Worm (Caenorhabditis elegans) whole organism, midembryonic: ENCODE data around the gene ZK652.8.

Source experiments
- T22C8.4 ChIP-seq: fragments of 200-800 bp; sonication (Bioruptor generic); IDR thresholded peaks from 2 replicates; pipeline ENCODE4 v1.3.6; 2022; ENCODE audit warnings: missing genetic modification characterization, missing compliant biosample characterization
- cog-1 ChIP-seq: sonication (generic microtip); optimal IDR thresholded peaks from 2 replicates; lab custom pipeline; 2016; ENCODE audit warnings: missing genetic modification characterization, missing compliant biosample characterization
- flt-1 ChIP-seq: fragments of 200-800 bp; sonication (Bioruptor generic); IDR thresholded peaks from 2 replicates; pipeline ENCODE4 v1.3.6; 2022; ENCODE audit warnings: missing genetic modification characterization, missing compliant biosample characterization
- klf-2 ChIP-seq: fragments of 200-800 bp; sonication (Bioruptor generic); conservative IDR thresholded peaks from 2 replicates; pipeline ENCODE4 v1.3.6; 2022; ENCODE audit warnings: missing genetic modification reagents, missing genetic modification characterization, missing compliant biosample characterization
- med-1 ChIP-seq: sonication (generic microtip); optimal IDR thresholded peaks from 2 replicates; lab custom pipeline; 2017; ENCODE audit warnings: missing genetic modification characterization, mild to moderate bottlenecking, missing compliant biosample characterization, antibody characterized with exemption, missing genetic modification reagents; ENCODE audit not compliant: insufficient read depth
- ref-1 ChIP-seq: fragments of 200-800 bp; sonication (Bioruptor generic); conservative IDR thresholded peaks from 2 replicates; pipeline ENCODE4 v1.3.6; 2022; ENCODE audit warnings: missing genetic modification reagents, missing genetic modification characterization, missing compliant biosample characterization
- tab-1 ChIP-seq: fragments of 200-800 bp; sonication (Bioruptor generic); IDR thresholded peaks from 2 replicates; pipeline ENCODE4 v1.3.6; 2022; ENCODE audit warnings: missing genetic modification characterization, missing compliant biosample characterization
- ztf-23 ChIP-seq: fragments of 200-800 bp; sonication (Bioruptor generic); IDR thresholded peaks from 2 replicates; pipeline ENCODE4 v1.3.6; 2022; ENCODE audit warnings: missing genetic modification reagents, missing genetic modification characterization, missing compliant biosample characterization
- ztf-29 ChIP-seq: fragments of 200-800 bp; sonication (Bioruptor generic); IDR thresholded peaks from 2 replicates; pipeline ENCODE4 v1.3.6; 2022; ENCODE audit warnings: missing genetic modification reagents, missing genetic modification characterization, missing compliant biosample characterization

ZK652.8 gene

DNA sequence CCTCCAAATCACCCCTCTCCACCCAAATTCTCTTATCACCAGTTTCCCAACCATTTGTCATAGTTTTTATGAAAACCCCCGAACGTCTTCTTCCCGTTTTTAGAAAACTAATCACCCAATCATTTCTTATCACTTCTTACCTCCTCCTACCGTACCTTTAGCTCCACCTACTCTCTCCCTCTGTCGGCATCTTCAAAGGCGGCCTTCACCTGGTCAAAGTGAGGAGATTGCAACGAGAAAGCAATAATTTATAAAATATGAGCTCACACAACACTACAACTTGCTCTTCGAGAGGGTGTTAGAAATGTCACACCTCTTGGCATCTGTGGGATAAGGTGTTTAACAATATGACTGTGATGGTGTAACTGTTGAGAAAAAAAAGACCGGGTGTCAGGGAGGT lies 34.4 kb downstream of the ZK652.8 start:
- TF ChIP-seq ztf-23: no peak

- TF ChIP-seq ref-1 (GFP tag; lab: Robert Waterston, UW) (no peak), ztf-23 (no peak), T22C8.4 (GFP tag; lab: Robert Waterston, UW) (no peak), cog-1 (no peak), med-1 (no peak)
Observed at ce11 chrIII:7806947-7807346, 36.5 kb downstream of the ZK652.8 start.

- no peak for TF ChIP-seq med-1
- no peak for TF ChIP-seq cog-1
- TF ChIP-seq T22C8.4 (GFP tag; lab: Robert Waterston, UW): no peak
- no peak for TF ChIP-seq ref-1 (GFP tag; lab: Robert Waterston, UW)
- TF ChIP-seq klf-2: no peak
- TF ChIP-seq tab-1 (GFP tag; lab: Robert Waterston, UW): no peak
- TF ChIP-seq ztf-29 (GFP tag; lab: Robert Waterston, UW): no peak
- TF ChIP-seq flt-1 (GFP tag; lab: Robert Waterston, UW): no peak
- TF ChIP-seq ztf-23: no peak
Observed at ce11 chrIII:7805253-7805652, 38.2 kb downstream of the ZK652.8 start.

DNA sequence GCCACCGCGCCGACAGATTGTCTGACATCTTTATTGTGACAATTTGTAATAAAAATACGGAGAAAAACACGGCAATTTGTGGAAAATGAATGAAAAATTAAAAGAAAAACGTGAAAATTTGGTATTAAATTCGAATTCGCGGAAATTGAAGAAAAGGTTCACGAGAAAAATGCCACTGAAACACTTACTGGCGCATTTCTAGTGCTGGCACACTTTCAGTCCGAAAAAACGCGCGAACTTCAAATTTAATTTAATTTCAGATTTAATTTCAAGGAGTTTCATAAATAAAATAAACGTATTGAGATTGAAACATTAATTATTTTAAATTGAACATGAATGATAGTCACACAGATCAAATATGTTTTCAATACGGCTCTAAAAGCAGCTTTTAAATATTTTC lies 48.1 kb downstream of the ZK652.8 start, which contains the start of gene cyk-7:
TSS of gene cyk-7 (minus strand) at position 99 of the 400 bp plus-strand sequence.
- TF ChIP-seq ztf-23 (no peak), tab-1 (GFP tag; lab: Robert Waterston, UW) (no peak), flt-1 (GFP tag; lab: Robert Waterston, UW) (no peak), T22C8.4 (GFP tag; lab: Robert Waterston, UW) (no peak), ref-1 (GFP tag; lab: Robert Waterston, UW) (no peak), ztf-29 (GFP tag; lab: Robert Waterston, UW) (no peak), med-1 (no peak), cog-1 (no peak), klf-2 (no peak)

- no peak for TF ChIP-seq ref-1 (GFP tag; lab: Robert Waterston, UW)
- no peak for TF ChIP-seq ztf-23
- no peak for TF ChIP-seq klf-2
- TF ChIP-seq flt-1 (GFP tag; lab: Robert Waterston, UW): no peak
- no peak for TF ChIP-seq T22C8.4 (GFP tag; lab: Robert Waterston, UW)
- TF ChIP-seq cog-1: no peak
- no peak for TF ChIP-seq tab-1 (GFP tag; lab: Robert Waterston, UW)
- no peak for TF ChIP-seq ztf-29 (GFP tag; lab: Robert Waterston, UW)
- no peak for TF ChIP-seq med-1
Observed at ce11 chrIII:7792970-7793369, 50.5 kb downstream of the ZK652.8 start.

- no peak for TF ChIP-seq klf-2
- TF ChIP-seq T22C8.4 (GFP tag; lab: Robert Waterston, UW): no peak
- no peak for TF ChIP-seq cog-1
- TF ChIP-seq ztf-23: no peak
- no peak for TF ChIP-seq ref-1 (GFP tag; lab: Robert Waterston, UW)
- TF ChIP-seq ztf-29 (GFP tag; lab: Robert Waterston, UW): no peak
- TF ChIP-seq tab-1 (GFP tag; lab: Robert Waterston, UW): no peak
Observed at ce11 chrIII:7792209-7792608, 51.2 kb downstream of the ZK652.8 start.
